Worm (Caenorhabditis elegans): Measurements from ENCODE around the gene sri-28.
A peak's percentile ranks its signal among the peaks of the same experiment; 100 is the strongest.

DNA sequence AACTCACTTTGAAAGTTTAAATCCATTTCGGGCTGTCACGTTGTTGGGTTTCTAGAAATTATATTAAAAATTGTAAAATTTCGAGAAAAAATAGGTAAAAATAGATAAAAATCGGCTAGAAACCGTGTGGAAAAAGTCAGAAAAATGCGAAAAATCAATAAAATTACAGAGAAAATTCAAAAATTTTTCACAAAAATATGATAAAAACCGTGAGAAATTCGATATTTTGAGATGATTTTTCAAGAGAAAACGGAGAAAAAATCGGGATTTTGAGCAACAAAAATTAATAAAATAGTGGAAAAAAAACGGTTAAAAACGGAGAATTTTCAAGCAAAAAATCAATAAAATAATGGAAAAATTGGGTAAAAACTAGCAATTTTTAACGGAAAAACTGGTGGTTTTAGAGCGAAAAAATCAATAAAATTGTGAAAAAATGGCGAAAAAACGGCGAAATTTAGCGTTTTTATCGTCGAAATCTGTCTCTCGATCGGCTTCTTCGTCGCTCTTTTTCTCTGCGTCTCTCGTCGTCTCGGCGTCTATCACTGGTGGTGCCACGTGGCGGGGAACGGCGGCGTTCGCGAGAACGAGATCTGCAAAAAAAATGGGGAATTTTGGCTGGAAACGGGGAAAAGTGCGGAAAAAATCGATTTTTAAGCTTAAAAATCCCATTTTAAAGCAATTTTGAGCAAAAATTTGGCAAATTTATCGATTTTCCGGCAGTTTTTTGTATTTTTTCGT, 22.7 kb downstream of the sri-28 start, which contains the start of gene Y25C1A.7:
- TF ChIP-seq flt-1 (GFP tag; IDR thresholded peaks at IDR 0.05) (no peak), T22C8.4 (GFP tag; IDR thresholded peaks at IDR 0.05) (0 out of 2 replicates have a peak, but pooled peaks have one; percentile 15), cog-1 (tag; optimal IDR thresholded peaks at IDR 0.05) (no peak), ztf-23 (GFP tag; IDR thresholded peaks at IDR 0.05) (no peak), tab-1 (GFP tag; IDR thresholded peaks at IDR 0.05) (no peak)

Measured in whole organism, midembryonic.